Worm (Caenorhabditis elegans) whole organism, L3 larva: ENCODE measurements around the gene F49C5.10.

ENCODE experiments used
- R02D3.7 ChIP-seq: fragments of 150-350 bp; optimal IDR thresholded peaks from 2 replicates; lab custom pipeline; 2014; ENCODE audit warnings: missing biosample characterization, missing genetic modification characterization
- ZK546.5 ChIP-seq: sonication (generic microtip); optimal IDR thresholded peaks from 2 replicates; lab custom pipeline; 2017; ENCODE audit warnings: missing biosample characterization, missing genetic modification characterization
- aly-2 ChIP-seq: fragments of 150-350 bp; optimal IDR thresholded peaks from 2 replicates; lab custom pipeline; 2014; ENCODE audit warnings: missing biosample characterization, missing genetic modification characterization
- ceh-16 ChIP-seq: sonication (generic microtip); optimal IDR thresholded peaks from 2 replicates; lab custom pipeline; 2017; ENCODE audit warnings: missing biosample characterization, missing genetic modification characterization
- ceh-28 ChIP-seq: fragments of 150-350 bp; optimal IDR thresholded peaks from 2 replicates; lab custom pipeline; 2014; ENCODE audit warnings: missing biosample characterization, missing genetic modification reagents, missing genetic modification characterization
- ceh-82 ChIP-seq: fragments of 150-350 bp; optimal IDR thresholded peaks from 2 replicates; lab custom pipeline; 2014; ENCODE audit warnings: missing biosample characterization, missing genetic modification characterization
- daf-12 ChIP-seq: fragments of 150-350 bp; optimal IDR thresholded peaks from 2 replicates; lab custom pipeline; 2014; ENCODE audit warnings: missing biosample characterization, missing genetic modification reagents, missing genetic modification characterization
- elt-2 ChIP-seq: sonication (generic microtip); optimal IDR thresholded peaks from 2 replicates; lab custom pipeline; 2016; ENCODE audit warnings: missing genetic modification reagents, mild to moderate bottlenecking, missing genetic modification characterization, missing compliant biosample characterization
- elt-3 ChIP-seq, 3 experiments: fragments of 150-350 bp in 1 of 3; sonication (generic microtip) in 2 of 3; optimal IDR thresholded peaks; 2 replicates in 2 of 3; 4 replicates in 1 of 3; lab custom pipeline; 2014 to 2017; ENCODE audit warnings: missing biosample characterization in 3 of 3, missing genetic modification characterization in 3 of 3
- fkh-10 ChIP-seq: sonication (generic microtip); optimal IDR thresholded peaks from 2 replicates; lab custom pipeline; 2017; ENCODE audit warnings: missing biosample characterization, missing genetic modification reagents, missing genetic modification characterization
- fkh-2 ChIP-seq: fragments of 150-350 bp; optimal IDR thresholded peaks from 2 replicates; lab custom pipeline; 2014; ENCODE audit warnings: missing biosample characterization, missing genetic modification reagents, missing genetic modification characterization
- fos-1 ChIP-seq: fragments of 150-350 bp; optimal IDR thresholded peaks from 2 replicates; lab custom pipeline; 2014; ENCODE audit warnings: missing biosample characterization, missing genetic modification characterization
- hmg-11 ChIP-seq: sonication (generic microtip); optimal IDR thresholded peaks from 2 replicates; lab custom pipeline; 2016; ENCODE audit warnings: missing genetic modification characterization, missing compliant biosample characterization
- jun-1 ChIP-seq: fragments of 150-350 bp; optimal IDR thresholded peaks from 2 replicates; lab custom pipeline; 2014; ENCODE audit warnings: missing biosample characterization, missing genetic modification reagents, missing genetic modification characterization
- lin-15B ChIP-seq: fragments of 150-350 bp; optimal IDR thresholded peaks from 2 replicates; lab custom pipeline; 2014; ENCODE audit warnings: missing biosample characterization, missing genetic modification characterization
- lin-39 ChIP-seq: fragments of 150-350 bp; optimal IDR thresholded peaks from 2 replicates; lab custom pipeline; 2018; ENCODE audit warnings: missing biosample characterization, missing genetic modification reagents, missing genetic modification characterization
- lsy-12 ChIP-seq: sonication (generic microtip); optimal IDR thresholded peaks from 2 replicates; lab custom pipeline; 2016; ENCODE audit warnings: mild to moderate bottlenecking, missing genetic modification characterization, missing compliant biosample characterization
- mdl-1 ChIP-seq: fragments of 150-350 bp; optimal IDR thresholded peaks from 2 replicates; lab custom pipeline; 2014; ENCODE audit warnings: missing biosample characterization, missing genetic modification characterization
- mml-1 ChIP-seq: fragments of 150-350 bp; sonication (generic microtip); optimal IDR thresholded peaks from 3 replicates; lab custom pipeline; 2014; ENCODE audit warnings: missing biosample characterization, missing genetic modification characterization
- nhr-11 ChIP-seq: fragments of 150-350 bp; optimal IDR thresholded peaks from 2 replicates; lab custom pipeline; 2014; ENCODE audit warnings: missing biosample characterization, missing genetic modification characterization
- nhr-12 ChIP-seq: fragments of 150-350 bp; optimal IDR thresholded peaks from 2 replicates; lab custom pipeline; 2014; ENCODE audit warnings: missing biosample characterization, missing genetic modification characterization
- nhr-237 ChIP-seq: fragments of 150-350 bp; optimal IDR thresholded peaks from 2 replicates; lab custom pipeline; 2014; ENCODE audit warnings: missing biosample characterization, missing genetic modification characterization
- nhr-25 ChIP-seq: sonication (generic microtip); optimal IDR thresholded peaks from 2 replicates; lab custom pipeline; 2017; ENCODE audit warnings: missing biosample characterization, missing genetic modification characterization
- nhr-28 ChIP-seq: fragments of 150-350 bp; optimal IDR thresholded peaks from 2 replicates; lab custom pipeline; 2014; ENCODE audit warnings: missing biosample characterization, missing genetic modification characterization
- nhr-43 ChIP-seq: sonication (generic microtip); optimal IDR thresholded peaks from 2 replicates; lab custom pipeline; 2016; ENCODE audit warnings: mild to moderate bottlenecking, missing genetic modification characterization, missing compliant biosample characterization; ENCODE audit not compliant: poor library complexity, severe bottlenecking
- nhr-67 ChIP-seq: fragments of 150-350 bp; optimal IDR thresholded peaks from 2 replicates; lab custom pipeline; 2014; ENCODE audit warnings: missing biosample characterization, missing genetic modification characterization
- nhr-76 ChIP-seq: fragments of 150-350 bp; sonication (generic microtip); optimal IDR thresholded peaks from 5 replicates; lab custom pipeline; 2014; ENCODE audit warnings: missing biosample characterization, missing genetic modification characterization
- nhr-77 ChIP-seq: fragments of 150-350 bp; optimal IDR thresholded peaks from 2 replicates; lab custom pipeline; 2014; ENCODE audit warnings: missing biosample characterization, missing genetic modification characterization
- pqm-1 ChIP-seq: fragments of 150-350 bp; optimal IDR thresholded peaks from 2 replicates; lab custom pipeline; 2017; ENCODE audit warnings: missing biosample characterization, missing genetic modification characterization, inconsistent platforms
- sea-2 ChIP-seq: fragments of 150-350 bp; sonication (generic microtip); optimal IDR thresholded peaks from 4 replicates; lab custom pipeline; 2014; ENCODE audit warnings: missing biosample characterization, missing genetic modification reagents, missing genetic modification characterization
- snpc-4 ChIP-seq: fragments of 150-350 bp; optimal IDR thresholded peaks from 2 replicates; lab custom pipeline; 2014; ENCODE audit warnings: missing biosample characterization, missing genetic modification characterization
- tbx-2 ChIP-seq: sonication (generic microtip); optimal IDR thresholded peaks from 2 replicates; lab custom pipeline; 2016; ENCODE audit warnings: mild to moderate bottlenecking, missing genetic modification characterization, missing compliant biosample characterization
- unc-62 ChIP-seq: fragments of 150-350 bp; sonication (generic microtip); optimal IDR thresholded peaks from 4 replicates; lab custom pipeline; 2014; ENCODE audit warnings: missing biosample characterization, missing genetic modification reagents, missing genetic modification characterization
- ztf-4 ChIP-seq: fragments of 150-350 bp; optimal IDR thresholded peaks from 2 replicates; lab custom pipeline; 2014; ENCODE audit warnings: missing biosample characterization, missing genetic modification characterization

The F49C5.10 gene

DNA sequence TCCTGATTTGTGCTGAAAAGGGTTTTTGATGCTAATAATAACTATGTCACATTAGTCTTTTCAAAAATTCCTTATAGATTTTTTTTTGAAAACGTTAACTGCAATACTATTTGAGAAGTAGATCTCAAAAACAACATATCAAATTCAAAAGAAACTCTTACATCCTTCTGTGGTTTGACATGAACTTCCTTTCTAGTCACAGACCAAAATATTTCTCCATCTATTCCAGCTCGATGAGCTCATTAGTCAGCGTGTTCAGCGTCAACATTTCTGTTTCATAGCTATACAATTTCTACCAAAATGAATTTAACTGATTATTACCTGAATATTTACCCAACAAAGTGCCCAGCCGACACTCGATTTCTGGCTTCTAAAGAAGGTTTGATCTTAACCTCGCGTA is 37.9 kb upstream of the F49C5.10 start, which contains the start of gene srh-67:
TSS of gene srh-67 (plus strand) at position 301 of the 400 bp plus-strand sequence.
- TF ChIP-seq ceh-28 (tag; lab: Kevin White, UChicago) (no peak), ceh-16 (tag; lab: Kevin White, UChicago) (no peak), R02D3.7 (tag; lab: Kevin White, UChicago) (no peak), daf-12 (tag; lab: Kevin White, UChicago) (no peak), ceh-82 (tag; lab: Kevin White, UChicago) (no peak), nhr-28 (tag; lab: Kevin White, UChicago) (no peak), mdl-1 (tag; lab: Kevin White, UChicago) (no peak), tbx-2 (tag; lab: Kevin White, UChicago) (no peak), nhr-43 (no peak), fkh-2 (tag; lab: Kevin White, UChicago) (no peak), nhr-76 (tag; lab: Kevin White, UChicago) (no peak), snpc-4 (tag; lab: Kevin White, UChicago) (no peak), elt-2 (tag; lab: Kevin White, UChicago) (no peak), sea-2 (GFP tag; lab: Kevin White, UChicago) (no peak)

- no peak for TF ChIP-seq nhr-77
- no peak for TF ChIP-seq R02D3.7 (tag; lab: Kevin White, UChicago)
- no peak for TF ChIP-seq pqm-1 (tag; lab: Kevin White, UChicago)
- no peak for TF ChIP-seq nhr-76 (tag; lab: Kevin White, UChicago)
- no peak for TF ChIP-seq lin-15B (tag; lab: Kevin White, UChicago)
- TF ChIP-seq nhr-25 (tag; lab: Kevin White, UChicago), result no peak
- TF ChIP-seq nhr-28 (tag; lab: Kevin White, UChicago), result no peak
- no peak for TF ChIP-seq aly-2 (tag; lab: Kevin White, UChicago)
- no peak for TF ChIP-seq fkh-10 (GFP tag; lab: Kevin White, UChicago)
- no peak for TF ChIP-seq snpc-4 (tag; lab: Kevin White, UChicago)
- TF ChIP-seq ZK546.5, result no peak
- no peak for TF ChIP-seq nhr-67 (tag; lab: Kevin White, UChicago)
- TF ChIP-seq ztf-4 (tag; lab: Kevin White, UChicago), result no peak
- TF ChIP-seq unc-62 (GFP tag; lab: Kevin White, UChicago), result no peak
- no peak for TF ChIP-seq nhr-237 (tag; lab: Kevin White, UChicago)
- TF ChIP-seq fos-1 (tag; lab: Kevin White, UChicago), result no peak
- TF ChIP-seq daf-12 (tag; lab: Kevin White, UChicago), result no peak
Observed at ce11 chrII:12511866-12512265, 34.7 kb upstream of the F49C5.10 start, which contains the start of gene srh-73. Gene srh-73, plus strand, starts transcription at chrII:12512166.

DNA sequence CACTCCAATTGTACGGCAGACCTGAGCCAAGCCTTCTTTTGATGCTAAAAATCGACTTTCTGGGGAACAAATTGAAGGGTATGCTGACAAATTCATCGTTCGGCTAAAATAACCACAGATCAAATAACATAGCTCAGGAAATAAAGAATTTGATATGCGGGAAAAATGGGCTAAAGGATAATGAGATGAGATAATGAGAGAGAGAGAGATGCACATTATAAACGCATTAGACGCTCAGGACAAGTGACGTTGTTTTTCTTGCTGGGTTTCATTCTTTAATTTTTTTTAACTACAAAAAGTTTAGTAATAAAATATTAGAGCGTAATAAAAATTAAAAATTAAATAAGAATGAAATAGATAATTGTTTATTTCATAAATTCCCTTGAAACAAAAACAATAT is 31.9 kb upstream of the F49C5.10 start, which contains the start of gene srh-69:
TSS of gene srh-69 (minus strand) at position 101 of the 400 bp plus-strand sequence.
- TF ChIP-seq nhr-77 (no peak), elt-3 (tag; optimal IDR thresholded peaks at IDR 0.05; lab: Kevin White, UChicago) (no peak), daf-12 (tag; lab: Kevin White, UChicago) (no peak), lin-39 (tag; lab: Kevin White, UChicago) (no peak), nhr-12 (no peak), lsy-12 (tag; lab: Kevin White, UChicago) (no peak), jun-1 (tag; lab: Kevin White, UChicago) (no peak), mml-1 (tag; lab: Kevin White, UChicago) (no peak)

- TF ChIP-seq pqm-1 (tag; lab: Kevin White, UChicago), result no peak
- no peak for TF ChIP-seq nhr-76 (tag; lab: Kevin White, UChicago)
- TF ChIP-seq lsy-12 (tag; lab: Kevin White, UChicago), result no peak
- TF ChIP-seq fos-1 (tag; lab: Kevin White, UChicago), result no peak
- no peak for TF ChIP-seq nhr-11 (tag; lab: Kevin White, UChicago)
- TF ChIP-seq ceh-82 (tag; lab: Kevin White, UChicago), result no peak
- no peak for TF ChIP-seq ZK546.5
Observed at ce11 chrII:12516313-12516712, 30.2 kb upstream of the F49C5.10 start, which contains the start of gene srh-61. Gene srh-61, minus strand, starts transcription at chrII:12516413.

ce11 chrII:12518008-12518407 is 28.5 kb upstream of the F49C5.10 start:
- TF ChIP-seq hmg-11 (tag; lab: Kevin White, UChicago) (no peak), pqm-1 (tag; lab: Kevin White, UChicago) (peak; percentile 28), tbx-2 (tag; lab: Kevin White, UChicago) (no peak), elt-2 (tag; lab: Kevin White, UChicago) (peak; percentile 12)
